Fruit fly (Drosophila melanogaster) whole organism, embryonic: ENCODE data around the gene RfC4.

ENCODE experiments used
- CG10209 ChIP-seq: fragments of 200-800 bp; sonication (Bioruptor generic); optimal IDR thresholded peaks from 3 replicates; lab custom pipeline; 2017; ENCODE audit warnings: missing biosample characterization, mild to moderate bottlenecking, missing genetic modification characterization, missing genetic modification reagents
- CG1024 ChIP-seq: fragments of 200-800 bp; sonication (Bioruptor generic); IDR thresholded peaks from 2 replicates; pipeline ENCODE4 v1.3.6; 2022; ENCODE audit warnings: missing biosample characterization, missing genetic modification characterization
- CG10565 ChIP-seq: fragments of 200-800 bp; sonication (Bioruptor generic); optimal IDR thresholded peaks from 3 replicates; lab custom pipeline; 2016; ENCODE audit warnings: missing biosample characterization, mild to moderate bottlenecking, missing genetic modification characterization
- CG12071 ChIP-seq: fragments of 200-800 bp; sonication (Bioruptor generic); optimal IDR thresholded peaks from 3 replicates; lab custom pipeline; 2018; ENCODE audit warnings: missing biosample characterization, mild to moderate bottlenecking, missing genetic modification characterization
- CG1233 ChIP-seq: fragments of 200-800 bp; sonication (Bioruptor generic); optimal IDR thresholded peaks from 4 replicates; lab custom pipeline; 2018; ENCODE audit warnings: missing biosample characterization, mild to moderate bottlenecking, missing genetic modification characterization
- CG14050 ChIP-seq: fragments of 200-800 bp; sonication (Bioruptor generic); IDR thresholded peaks from 3 replicates; pipeline ENCODE4 v1.3.6; 2022; ENCODE audit warnings: missing biosample characterization, missing genetic modification characterization
- CG17186 ChIP-seq: fragments of 200-800 bp; sonication (Bioruptor generic); optimal IDR thresholded peaks from 3 replicates; lab custom pipeline; 2017; ENCODE audit warnings: missing biosample characterization, missing genetic modification reagents, missing genetic modification characterization
- CG17568 ChIP-seq: fragments of 200-800 bp; sonication (Bioruptor generic); optimal IDR thresholded peaks from 2 replicates; lab custom pipeline; 2018; ENCODE audit warnings: missing biosample characterization, mild to moderate bottlenecking, missing genetic modification characterization, moderate library complexity
- CG17829 ChIP-seq: fragments of 200-800 bp; optimal IDR thresholded peaks from 2 replicates; lab custom pipeline; 2019; ENCODE audit warnings: missing biosample characterization, mild to moderate bottlenecking, missing genetic modification characterization, moderate library complexity
- CG18764 ChIP-seq: fragments of 200-800 bp; sonication (Bioruptor generic); optimal IDR thresholded peaks from 3 replicates; lab custom pipeline; 2016; ENCODE audit warnings: missing biosample characterization, missing genetic modification characterization
- CG2875 ChIP-seq: fragments of 200-800 bp; sonication (Bioruptor generic); optimal IDR thresholded peaks from 2 replicates; lab custom pipeline; 2017; ENCODE audit warnings: missing biosample characterization, mild to moderate bottlenecking, missing genetic modification characterization, missing genetic modification reagents
- CG33213 ChIP-seq: fragments of 200-800 bp; sonication (Bioruptor generic); optimal IDR thresholded peaks from 3 replicates; lab custom pipeline; 2016; ENCODE audit warnings: missing biosample characterization, missing genetic modification characterization
- CG34224 ChIP-seq: fragments of 200-800 bp; sonication (Bioruptor generic); IDR thresholded peaks from 3 replicates; pipeline ENCODE4 v1.3.6; 2022; ENCODE audit warnings: missing biosample characterization, missing genetic modification characterization; ENCODE audit not compliant: partially characterized antibody
- CG3838 ChIP-seq: fragments of 200-800 bp; sonication (Bioruptor generic); optimal IDR thresholded peaks from 3 replicates; lab custom pipeline; 2016; ENCODE audit warnings: missing biosample characterization, missing genetic modification characterization
- CG4328 ChIP-seq: fragments of 200-800 bp; sonication (Bioruptor generic); optimal IDR thresholded peaks from 3 replicates; lab custom pipeline; 2017; ENCODE audit warnings: missing biosample characterization, missing genetic modification reagents, missing genetic modification characterization
- CG4424 ChIP-seq: fragments of 200-800 bp; sonication (Bioruptor generic); optimal IDR thresholded peaks from 3 replicates; lab custom pipeline; 2016; ENCODE audit warnings: missing biosample characterization, missing genetic modification characterization
- CG6654 ChIP-seq: fragments of 200-800 bp; sonication (Bioruptor generic); optimal IDR thresholded peaks from 2 replicates; lab custom pipeline; 2017; ENCODE audit warnings: missing biosample characterization, mild to moderate bottlenecking, missing genetic modification characterization
- CG6813 ChIP-seq: fragments of 200-800 bp; sonication (Bioruptor generic); optimal IDR thresholded peaks from 2 replicates; lab custom pipeline; 2017; ENCODE audit warnings: missing biosample characterization, missing genetic modification characterization, mild to moderate bottlenecking, moderate library complexity, missing genetic modification reagents
- CG6854 ChIP-seq: fragments of 200-800 bp; sonication (Bioruptor generic); optimal IDR thresholded peaks from 3 replicates; lab custom pipeline; 2017; ENCODE audit warnings: missing biosample characterization, mild to moderate bottlenecking, missing genetic modification characterization
- CG7928 ChIP-seq: fragments of 200-800 bp; sonication (Bioruptor generic); optimal IDR thresholded peaks from 2 replicates; lab custom pipeline; 2017; ENCODE audit warnings: missing biosample characterization, mild to moderate bottlenecking, missing genetic modification characterization
- CG9817 ChIP-seq: fragments of 200-800 bp; sonication (Bioruptor generic); optimal IDR thresholded peaks from 2 replicates; lab custom pipeline; 2018; ENCODE audit warnings: missing biosample characterization, mild to moderate bottlenecking, missing genetic modification characterization, moderate library complexity
- CG9876 ChIP-seq: fragments of 200-800 bp; sonication (Bioruptor generic); optimal IDR thresholded peaks from 2 replicates; lab custom pipeline; 2016; ENCODE audit warnings: missing biosample characterization, missing genetic modification characterization
- D19A ChIP-seq: fragments of 200-800 bp; optimal IDR thresholded peaks from 3 replicates; lab custom pipeline; 2019; ENCODE audit warnings: missing biosample characterization, mild to moderate bottlenecking, missing genetic modification characterization, moderate library complexity
- Doc2 ChIP-seq: fragments of 200-800 bp; sonication (Bioruptor generic); IDR thresholded peaks from 2 replicates; pipeline ENCODE4 v1.3.6; 2022; ENCODE audit warnings: missing biosample characterization, missing genetic modification characterization
- ERR ChIP-seq: fragments of 200-800 bp; sonication (Bioruptor generic); optimal IDR thresholded peaks from 2 replicates; lab custom pipeline; 2016; ENCODE audit warnings: missing biosample characterization, missing genetic modification characterization
- Hr39 ChIP-seq: fragments of >200 bp; optimal IDR thresholded peaks from 2 replicates; lab custom pipeline; 2017
- Nf-YC ChIP-seq: fragments of 200-800 bp; optimal IDR thresholded peaks from 3 replicates; lab custom pipeline; 2019; ENCODE audit warnings: missing biosample characterization, mild to moderate bottlenecking, missing genetic modification characterization, moderate library complexity
- Opbp ChIP-seq: fragments of 200-800 bp; sonication (Bioruptor generic); IDR thresholded peaks from 3 replicates; pipeline ENCODE4 v1.3.6; 2022; ENCODE audit warnings: missing biosample characterization, missing genetic modification characterization; ENCODE audit not compliant: partially characterized antibody
- Poxn ChIP-seq: fragments of 200-800 bp; sonication (Bioruptor generic); IDR thresholded peaks from 2 replicates; pipeline ENCODE4 v1.3.6; 2022; ENCODE audit warnings: missing biosample characterization, missing genetic modification characterization
- Ptx1 ChIP-seq: fragments of 200-800 bp; sonication (Bioruptor generic); IDR thresholded peaks from 2 replicates; pipeline ENCODE4 v1.3.6; 2022; ENCODE audit warnings: missing biosample characterization, missing genetic modification characterization
- Scr ChIP-seq: fragments of 200-800 bp; sonication (Bioruptor generic); IDR thresholded peaks from 2 replicates; pipeline ENCODE4 v1.3.6; 2022; ENCODE audit warnings: missing biosample characterization, missing genetic modification characterization; ENCODE audit not compliant: partially characterized antibody
- Sry-β ChIP-seq: fragments of 200-800 bp; sonication (Bioruptor generic); optimal IDR thresholded peaks from 2 replicates; lab custom pipeline; 2018; ENCODE audit warnings: missing biosample characterization, mild to moderate bottlenecking, missing genetic modification characterization, moderate library complexity
- ato ChIP-seq: fragments of 200-800 bp; sonication (Bioruptor generic); IDR thresholded peaks from 2 replicates; pipeline ENCODE4 v1.3.6; 2022; ENCODE audit warnings: missing biosample characterization, missing genetic modification characterization; ENCODE audit not compliant: partially characterized antibody
- dan ChIP-seq: fragments of 200-800 bp; sonication (Bioruptor generic); IDR thresholded peaks from 2 replicates; pipeline ENCODE4 v1.3.6; 2022; ENCODE audit warnings: missing biosample characterization, missing genetic modification characterization
- danr ChIP-seq: fragments of 200-800 bp; sonication (Bioruptor generic); IDR thresholded peaks from 2 replicates; pipeline ENCODE4 v1.3.6; 2022; ENCODE audit warnings: missing biosample characterization, missing genetic modification characterization
- dati ChIP-seq: fragments of 200-800 bp; sonication (Bioruptor generic); IDR thresholded peaks from 2 replicates; pipeline ENCODE4 v1.3.6; 2022; ENCODE audit warnings: missing biosample characterization, missing genetic modification characterization
- ems ChIP-seq: fragments of 200-800 bp; sonication (Bioruptor generic); optimal IDR thresholded peaks from 3 replicates; lab custom pipeline; 2016; ENCODE audit warnings: missing biosample characterization, missing genetic modification characterization
- fd102C ChIP-seq: fragments of 200-800 bp; sonication (Bioruptor generic); optimal IDR thresholded peaks from 2 replicates; lab custom pipeline; 2018; ENCODE audit warnings: missing biosample characterization, mild to moderate bottlenecking, missing genetic modification characterization, moderate library complexity
- grn ChIP-seq: fragments of 200-800 bp; sonication (Bioruptor generic); optimal IDR thresholded peaks from 3 replicates; lab custom pipeline; 2017; ENCODE audit warnings: missing biosample characterization, missing genetic modification characterization
- hkb ChIP-seq, 2 experiments: fragments of 200-800 bp in 1 of 2; fragments of >200 bp in 1 of 2; sonication (Bioruptor generic) in 1 of 2; IDR thresholded peaks in 1 of 2; optimal IDR thresholded peaks in 1 of 2; 2 replicates each; pipeline versions ENCODE4 v1.3.6 to Lab custom; 2017 to 2022; ENCODE audit warnings: missing biosample characterization in 1 of 2, missing genetic modification characterization in 1 of 2
- insv ChIP-seq, 2 experiments: fragments of 200-800 bp; sonication (Bioruptor generic); optimal IDR thresholded peaks; 3 replicates each; lab custom pipeline; 2016 to 2018; ENCODE audit warnings: missing biosample characterization in 2 of 2, missing genetic modification characterization in 2 of 2
- maf-S ChIP-seq: fragments of 200-800 bp; sonication (Bioruptor generic); optimal IDR thresholded peaks from 2 replicates; lab custom pipeline; 2016; ENCODE audit warnings: missing biosample characterization, missing genetic modification characterization
- oc ChIP-seq: fragments of 200-800 bp; sonication (Bioruptor generic); optimal IDR thresholded peaks from 2 replicates; lab custom pipeline; 2018; ENCODE audit warnings: missing biosample characterization, mild to moderate bottlenecking, missing genetic modification characterization, moderate library complexity
- pros ChIP-seq: fragments of 200-800 bp; sonication (Bioruptor generic); optimal IDR thresholded peaks from 3 replicates; lab custom pipeline; 2019; ENCODE audit warnings: missing biosample characterization, mild to moderate bottlenecking, missing genetic modification characterization, moderate library complexity
- sob ChIP-seq: fragments of 200-800 bp; sonication (Bioruptor generic); IDR thresholded peaks from 2 replicates; pipeline ENCODE4 v1.3.6; 2022; ENCODE audit warnings: missing biosample characterization, missing genetic modification characterization
- sug ChIP-seq: fragments of 200-800 bp; optimal IDR thresholded peaks from 2 replicates; lab custom pipeline; 2019; ENCODE audit warnings: missing biosample characterization, mild to moderate bottlenecking, missing genetic modification characterization, moderate library complexity
- tgo ChIP-seq: fragments of 200-800 bp; sonication (Bioruptor generic); IDR thresholded peaks from 3 replicates; pipeline ENCODE4 v1.3.6; 2022; ENCODE audit warnings: missing biosample characterization, missing genetic modification characterization
- tx ChIP-seq: fragments of 200-800 bp; sonication (Bioruptor generic); optimal IDR thresholded peaks from 2 replicates; lab custom pipeline; 2016; ENCODE audit warnings: missing biosample characterization, missing genetic modification characterization
- vvl ChIP-seq: fragments of 200-800 bp; sonication (Bioruptor generic); IDR thresholded peaks from 2 replicates; pipeline ENCODE4 v1.3.6; 2022; ENCODE audit warnings: missing biosample characterization, missing genetic modification characterization

RfC4 gene

DNA sequence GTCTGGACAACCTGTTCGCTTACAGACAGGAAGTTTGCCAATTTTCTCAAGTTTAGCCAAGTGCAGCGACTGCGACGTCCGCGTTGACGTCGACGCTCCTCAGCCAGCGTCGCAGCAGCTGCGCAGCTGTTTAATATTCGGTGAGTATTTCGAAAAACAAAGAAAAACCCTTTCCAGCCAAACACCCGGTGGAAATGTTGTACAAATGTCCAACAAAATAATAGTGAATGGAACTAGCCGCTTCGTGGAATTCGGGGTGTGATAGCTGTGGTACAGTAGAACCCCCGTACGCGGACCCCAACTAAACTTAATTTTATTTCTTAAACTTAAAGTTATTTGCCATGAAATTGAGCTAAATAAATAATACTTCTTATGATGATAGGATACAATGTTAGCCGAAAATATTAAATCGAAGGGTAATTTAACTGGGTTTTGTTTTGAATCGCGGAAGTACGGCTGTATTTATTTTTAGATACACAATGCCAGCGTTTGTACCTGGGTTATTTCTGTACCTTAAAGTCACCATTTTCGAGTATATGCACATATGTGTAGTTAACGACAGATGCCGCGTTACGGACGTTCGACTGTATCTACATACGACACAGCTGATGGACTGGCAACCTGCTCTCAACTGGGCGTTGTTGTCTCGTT is 26.9 kb downstream of the RfC4 start (continued):
- TF ChIP-seq CG2875 (GFP tag; lab: Kevin White, UChicago): peak; percentile 66
- 0 out of 2 replicates have a peak, but pooled peaks have one; percentile 17 for TF ChIP-seq dan (GFP tag; lab: Robert Waterston, UW)
- TF ChIP-seq CG6854 (GFP tag; lab: Kevin White, UChicago): peak; percentile 5
- TF ChIP-seq ato (GFP tag; lab: Robert Waterston, UW): no peak
- TF ChIP-seq CG18764: peak; percentile 42
- TF ChIP-seq tgo (GFP tag; lab: Robert Waterston, UW): peak; percentile 58
- TF ChIP-seq insv (GFP tag; optimal IDR thresholded peaks at IDR 0.05; lab: Kevin White, UChicago): peak in 1 of 2 experiments; percentile 26
- TF ChIP-seq ERR: no peak
- peak; percentile 35 for TF ChIP-seq maf-S (GFP tag; lab: Kevin White, UChicago)
- TF ChIP-seq tx (GFP tag; lab: Kevin White, UChicago): peak; percentile 49
- no peak for TF ChIP-seq Opbp (GFP tag; lab: Robert Waterston, UW)
- peak; percentile 69; the same call in 1 of the 2 replicates for TF ChIP-seq danr
- no peak for TF ChIP-seq CG1024 (GFP tag; lab: Robert Waterston, UW)
- TF ChIP-seq CG3838 (GFP tag; lab: Kevin White, UChicago): no peak
- TF ChIP-seq CG17829 (tag; lab: Kevin White, UChicago): peak; percentile 74
- TF ChIP-seq CG10209 (GFP tag; lab: Kevin White, UChicago): peak; percentile 80
- peak; percentile 45 for TF ChIP-seq CG6813
- TF ChIP-seq Hr39 (lab: Kevin White, UChicago): no peak
- no peak; the same call in 2 of the 3 replicates for TF ChIP-seq CG14050 (GFP tag; lab: Robert Waterston, UW)
- peak; percentile 18 for TF ChIP-seq CG9876 (GFP tag; lab: Kevin White, UChicago)
- no peak for TF ChIP-seq Sry-β (GFP tag; lab: Kevin White, UChicago)
- TF ChIP-seq CG7928 (GFP tag; lab: Kevin White, UChicago): no peak
- TF ChIP-seq vvl (GFP tag; lab: Robert Waterston, UW): peak; percentile 66
- TF ChIP-seq fd102C (GFP tag; lab: Kevin White, UChicago): no peak
- peak; percentile 42 for TF ChIP-seq CG17186 (GFP tag; lab: Kevin White, UChicago)
- peak; percentile 65 for TF ChIP-seq sob (GFP tag; lab: Robert Waterston, UW)
- TF ChIP-seq Poxn: no peak
- TF ChIP-seq CG34224 (GFP tag; lab: Robert Waterston, UW): no peak
- peak; percentile 81 for TF ChIP-seq ems (GFP tag; lab: Kevin White, UChicago)
- TF ChIP-seq pros (GFP tag; lab: Kevin White, UChicago): no peak
- TF ChIP-seq CG6654 (GFP tag; lab: Kevin White, UChicago): peak; percentile 61
- TF ChIP-seq D19A (tag; lab: Kevin White, UChicago): peak; percentile 74
- peak; percentile 46 for TF ChIP-seq CG9817 (tag; lab: Kevin White, UChicago)
- peak; percentile 76 for TF ChIP-seq CG4424 (GFP tag; lab: Kevin White, UChicago)
- no peak for TF ChIP-seq grn (GFP tag; lab: Kevin White, UChicago)
- TF ChIP-seq CG4328 (GFP tag; lab: Kevin White, UChicago): peak; percentile 37
- peak; percentile 80 for TF ChIP-seq CG1233 (GFP tag; lab: Kevin White, UChicago)
- TF ChIP-seq hkb (optimal IDR thresholded peaks at IDR 0.05; lab: Kevin White, UChicago): no peak
- TF ChIP-seq hkb (GFP tag; IDR thresholded peaks at IDR 0.05; lab: Robert Waterston, UW): peak; percentile 65
- TF ChIP-seq Doc2 (GFP tag; lab: Robert Waterston, UW): no peak
- TF ChIP-seq oc: peak; percentile 41
- peak; percentile 60 for TF ChIP-seq sug (tag; lab: Kevin White, UChicago)
- peak; percentile 63 for TF ChIP-seq CG33213 (GFP tag; lab: Kevin White, UChicago)
- TF ChIP-seq dati (GFP tag; lab: Robert Waterston, UW): no peak
- peak; percentile 48 for TF ChIP-seq Nf-YC (tag; lab: Kevin White, UChicago)
- TF ChIP-seq Ptx1: peak; percentile 74
- TF ChIP-seq CG17568 (GFP tag; lab: Kevin White, UChicago): peak; percentile 68
- TF ChIP-seq CG10565: peak; percentile 2
- no peak for TF ChIP-seq Scr (GFP tag; lab: Robert Waterston, UW)
- peak; percentile 30 for TF ChIP-seq CG12071 (GFP tag; lab: Kevin White, UChicago)
